Worm (Caenorhabditis elegans) whole organism, midembryonic: Measurements from ENCODE around the gene arf-5.
A peak's percentile ranks its signal among the peaks of the same experiment; 100 is the strongest.

Source experiments
- T22C8.4 ChIP-seq: fragments of 200-800 bp; sonication (Bioruptor generic); IDR thresholded peaks from 2 replicates; pipeline ENCODE4 v1.3.6; 2022; ENCODE audit warnings: missing genetic modification characterization, missing compliant biosample characterization
- cog-1 ChIP-seq: sonication (generic microtip); optimal IDR thresholded peaks from 2 replicates; lab custom pipeline; 2016; ENCODE audit warnings: missing genetic modification characterization, missing compliant biosample characterization
- flt-1 ChIP-seq: fragments of 200-800 bp; sonication (Bioruptor generic); IDR thresholded peaks from 2 replicates; pipeline ENCODE4 v1.3.6; 2022; ENCODE audit warnings: missing genetic modification characterization, missing compliant biosample characterization
- klf-2 ChIP-seq: fragments of 200-800 bp; sonication (Bioruptor generic); conservative IDR thresholded peaks from 2 replicates; pipeline ENCODE4 v1.3.6; 2022; ENCODE audit warnings: missing genetic modification reagents, missing genetic modification characterization, missing compliant biosample characterization
- med-1 ChIP-seq: sonication (generic microtip); optimal IDR thresholded peaks from 2 replicates; lab custom pipeline; 2017; ENCODE audit warnings: missing genetic modification characterization, mild to moderate bottlenecking, missing compliant biosample characterization, antibody characterized with exemption, missing genetic modification reagents; ENCODE audit not compliant: insufficient read depth
- ref-1 ChIP-seq: fragments of 200-800 bp; sonication (Bioruptor generic); conservative IDR thresholded peaks from 2 replicates; pipeline ENCODE4 v1.3.6; 2022; ENCODE audit warnings: missing genetic modification reagents, missing genetic modification characterization, missing compliant biosample characterization
- tab-1 ChIP-seq: fragments of 200-800 bp; sonication (Bioruptor generic); IDR thresholded peaks from 2 replicates; pipeline ENCODE4 v1.3.6; 2022; ENCODE audit warnings: missing genetic modification characterization, missing compliant biosample characterization
- ztf-23 ChIP-seq: fragments of 200-800 bp; sonication (Bioruptor generic); IDR thresholded peaks from 2 replicates; pipeline ENCODE4 v1.3.6; 2022; ENCODE audit warnings: missing genetic modification reagents, missing genetic modification characterization, missing compliant biosample characterization
- ztf-29 ChIP-seq: fragments of 200-800 bp; sonication (Bioruptor generic); IDR thresholded peaks from 2 replicates; pipeline ENCODE4 v1.3.6; 2022; ENCODE audit warnings: missing genetic modification reagents, missing genetic modification characterization, missing compliant biosample characterization

arf-5 gene

DNA sequence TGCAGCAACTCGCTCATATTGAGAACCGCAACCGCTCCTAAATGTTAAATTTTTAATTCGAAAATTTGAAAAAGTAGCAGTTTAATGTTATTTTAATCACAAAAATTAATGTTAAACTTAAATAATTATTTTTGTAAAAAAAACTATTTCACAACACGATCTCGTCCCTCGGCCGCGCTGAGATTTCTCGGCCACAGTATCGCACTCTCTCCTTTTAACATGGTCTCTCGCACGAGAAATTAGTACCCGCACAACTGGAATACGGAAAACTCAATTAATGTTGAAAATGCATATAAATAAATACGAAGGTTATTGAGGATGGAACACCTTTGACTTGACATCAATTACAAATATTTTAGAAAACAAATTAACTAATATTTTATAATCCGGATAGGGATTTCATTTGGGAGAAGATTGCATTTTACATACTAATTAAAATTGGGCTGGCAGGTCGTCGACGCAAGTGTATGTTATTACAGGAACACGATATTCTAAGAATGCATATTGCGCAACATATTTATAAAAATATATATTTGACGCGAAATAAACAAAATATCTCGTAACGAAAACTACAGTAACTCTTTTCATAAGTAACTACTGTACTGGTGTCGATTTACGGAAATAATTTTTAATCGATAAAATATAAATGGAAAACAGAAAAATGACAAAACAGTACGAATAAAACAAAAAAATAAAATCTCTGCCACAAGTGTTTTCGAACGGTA, 37.6 kb downstream of the arf-5 start, which contains the start of gene dnc-4:
TSS of gene dnc-4 (minus strand) at position 37 of the 725 bp plus-strand sequence.
- TF ChIP-seq med-1 (GFP tag; lab: Kevin White, UChicago) = no peak
- 0 out of 2 replicates have a peak, but pooled peaks have one; percentile 24 for TF ChIP-seq ztf-23 (GFP tag; lab: Robert Waterston, UW)

DNA sequence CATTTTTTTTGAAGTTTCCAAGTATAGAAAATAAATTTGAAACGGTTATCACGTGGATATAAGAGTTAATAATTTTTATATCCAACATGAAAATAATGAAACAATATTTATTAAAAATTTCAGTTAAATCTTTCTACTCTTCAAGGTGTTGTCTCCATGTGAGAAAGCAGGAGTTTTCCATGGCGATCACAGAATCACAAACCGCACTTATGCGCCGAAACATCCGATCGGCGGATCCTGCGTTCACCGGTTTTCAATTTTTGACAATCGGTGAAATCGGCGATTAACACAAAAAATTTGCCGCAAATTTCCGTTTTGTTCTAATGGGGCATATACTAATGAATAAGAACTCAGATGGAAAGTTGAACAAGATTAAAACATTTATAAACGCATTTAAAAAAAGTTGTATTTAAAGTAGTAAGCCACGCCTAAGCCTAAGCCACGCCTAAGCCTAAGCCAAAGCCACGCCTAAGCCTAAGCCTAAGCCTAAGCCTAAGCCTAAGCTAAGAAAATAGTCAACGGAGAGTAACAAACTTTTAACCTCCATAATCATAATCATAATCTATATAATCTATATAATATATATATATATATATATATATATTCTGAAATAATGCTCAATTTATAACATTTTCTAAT, 39.8 kb downstream of the arf-5 start, which contains the start of gene C26B2.2:
TSS of gene C26B2.2 (minus strand) at position 88 of the 639 bp plus-strand sequence.
- TF ChIP-seq tab-1 (GFP tag; lab: Robert Waterston, UW) (no peak), klf-2 (GFP tag; lab: Robert Waterston, UW) (no peak), ztf-29 (no peak), T22C8.4 (GFP tag; lab: Robert Waterston, UW) (no peak), med-1 (GFP tag; lab: Kevin White, UChicago) (no peak), flt-1 (GFP tag; lab: Robert Waterston, UW) (no peak), ztf-23 (GFP tag; lab: Robert Waterston, UW) (no peak), ref-1 (GFP tag; lab: Robert Waterston, UW) (no peak), cog-1 (tag; lab: Kevin White, UChicago) (no peak)

DNA sequence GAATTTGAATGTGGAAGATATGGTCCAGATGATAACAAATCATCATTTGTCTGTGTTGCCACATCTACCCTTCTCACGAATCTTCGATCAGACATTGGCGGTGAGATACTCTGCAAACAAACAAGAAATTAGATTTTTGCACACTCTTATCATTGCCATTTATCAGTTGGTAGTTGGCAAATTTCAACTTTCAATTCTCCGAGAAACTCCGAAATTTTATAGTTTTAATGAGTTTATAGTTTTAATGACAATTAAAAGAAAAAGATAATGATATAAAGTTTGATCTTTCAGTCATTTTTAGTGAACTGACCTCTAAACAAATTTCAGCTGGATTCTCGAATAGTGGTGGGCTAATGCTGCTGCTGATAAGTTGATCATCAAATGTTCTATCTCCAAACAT, 41.5 kb downstream of the arf-5 start:
- TF ChIP-seq ztf-23 (GFP tag; lab: Robert Waterston, UW) (no peak), ztf-29 (no peak), cog-1 (tag; lab: Kevin White, UChicago) (no peak), ref-1 (GFP tag; lab: Robert Waterston, UW) (no peak), flt-1 (GFP tag; lab: Robert Waterston, UW) (no peak), med-1 (GFP tag; lab: Kevin White, UChicago) (no peak), T22C8.4 (GFP tag; lab: Robert Waterston, UW) (no peak)

DNA sequence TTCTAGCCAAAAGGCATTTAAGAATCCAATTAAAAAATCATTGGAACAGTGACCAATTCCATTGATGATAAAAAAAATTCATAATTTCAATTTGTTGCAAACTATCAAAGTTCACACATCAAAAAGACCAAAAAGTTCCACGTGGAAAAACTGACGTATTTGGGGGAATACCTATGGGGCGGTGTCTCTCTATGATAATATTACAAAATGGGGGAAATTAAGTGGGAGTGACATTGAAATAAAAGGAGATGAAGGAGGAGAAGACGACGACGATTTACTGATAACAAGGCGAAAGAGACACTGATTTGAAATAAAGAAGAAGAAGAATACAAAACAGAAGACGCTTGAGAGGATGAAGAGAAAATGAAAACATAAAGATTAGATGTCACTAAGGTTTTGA, 44.0 kb downstream of the arf-5 start:
- TF ChIP-seq ztf-29 (no peak), klf-2 (GFP tag; lab: Robert Waterston, UW) (no peak), ztf-23 (GFP tag; lab: Robert Waterston, UW) (no peak), tab-1 (GFP tag; lab: Robert Waterston, UW) (no peak), cog-1 (tag; lab: Kevin White, UChicago) (no peak), med-1 (GFP tag; lab: Kevin White, UChicago) (no peak), flt-1 (GFP tag; lab: Robert Waterston, UW) (no peak), T22C8.4 (GFP tag; lab: Robert Waterston, UW) (no peak), ref-1 (GFP tag; lab: Robert Waterston, UW) (no peak)

DNA sequence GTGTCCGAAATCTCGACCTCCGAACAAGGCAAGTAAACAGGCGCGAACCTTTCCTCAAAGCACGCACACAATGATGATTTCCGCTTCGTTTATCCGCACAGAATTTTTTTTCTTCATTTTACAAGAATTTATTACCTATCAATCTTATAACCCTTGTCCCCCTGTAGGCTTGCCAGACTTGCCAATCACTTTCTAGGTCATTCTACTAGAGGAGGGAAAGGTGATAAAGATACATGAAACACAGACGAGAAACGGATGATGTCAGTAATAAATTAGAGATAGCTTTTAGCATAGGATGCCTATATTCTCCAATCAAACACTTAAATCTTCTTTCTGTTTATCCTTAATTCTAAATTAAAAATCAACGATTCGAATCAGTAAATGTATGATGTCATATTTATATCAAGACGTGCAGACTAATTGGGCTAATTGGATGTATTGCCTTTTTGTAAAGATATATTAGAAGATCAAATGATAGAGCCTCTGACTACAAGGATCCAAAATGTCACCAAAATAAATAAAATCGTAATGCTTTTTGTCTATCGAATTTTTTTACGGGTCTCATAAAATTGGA, 45.1 kb downstream of the arf-5 start:
- TF ChIP-seq tab-1 (GFP tag; lab: Robert Waterston, UW) (no peak), T22C8.4 (GFP tag; lab: Robert Waterston, UW) (no peak)

DNA sequence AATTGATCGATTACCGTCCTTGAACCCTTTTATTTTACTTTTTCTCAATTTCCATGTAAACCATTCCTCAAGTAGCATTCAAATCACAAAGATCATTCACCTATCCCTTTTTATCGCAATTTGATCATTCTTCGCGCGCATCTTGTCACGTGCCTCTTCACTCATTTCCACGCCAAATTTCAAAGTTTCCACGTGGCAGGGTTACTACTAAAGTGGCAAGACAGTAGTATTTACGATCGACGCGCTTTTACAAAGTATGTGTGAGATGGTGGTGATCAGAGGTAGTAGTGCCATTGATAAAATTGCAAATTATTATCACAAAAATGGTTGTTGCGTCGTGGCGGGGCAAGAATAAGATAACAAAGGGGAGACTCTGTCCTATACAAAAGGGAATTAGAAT, 46.0 kb downstream of the arf-5 start:
- TF ChIP-seq ztf-29 = no peak
- no peak for TF ChIP-seq ztf-23 (GFP tag; lab: Robert Waterston, UW)
- TF ChIP-seq tab-1 (GFP tag; lab: Robert Waterston, UW) = no peak
- TF ChIP-seq T22C8.4 (GFP tag; lab: Robert Waterston, UW) = no peak
- no peak for TF ChIP-seq flt-1 (GFP tag; lab: Robert Waterston, UW)
- TF ChIP-seq klf-2 (GFP tag; lab: Robert Waterston, UW) = no peak
- no peak for TF ChIP-seq cog-1 (tag; lab: Kevin White, UChicago)

DNA sequence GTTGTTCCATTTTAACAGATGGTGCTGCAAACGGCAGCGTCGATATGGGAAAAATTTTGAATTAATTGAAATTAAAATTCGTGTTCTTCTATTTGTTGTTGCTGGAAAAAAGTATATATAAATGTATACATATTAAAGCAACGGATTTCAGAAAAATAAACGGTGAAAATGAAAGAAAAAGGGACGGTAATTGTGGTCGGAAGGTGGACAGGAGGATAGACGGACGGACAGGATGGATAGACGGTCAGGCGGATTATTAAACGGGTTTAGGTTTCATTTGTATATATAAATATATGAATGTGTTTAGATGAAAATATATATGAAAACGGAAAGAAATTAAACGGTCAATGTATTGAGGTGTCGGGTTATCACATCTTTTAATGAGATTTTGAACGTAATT, 47.1 kb downstream of the arf-5 start, which contains the start of gene nhr-31:
TSS of gene nhr-31 (minus strand) at position 101 of the 400 bp plus-strand sequence.
- no peak for TF ChIP-seq med-1 (GFP tag; lab: Kevin White, UChicago)
- no peak for TF ChIP-seq ztf-29
- no peak for TF ChIP-seq klf-2 (GFP tag; lab: Robert Waterston, UW)
- TF ChIP-seq flt-1 (GFP tag; lab: Robert Waterston, UW) = no peak
- TF ChIP-seq ref-1 (GFP tag; lab: Robert Waterston, UW) = no peak
- no peak for TF ChIP-seq cog-1 (tag; lab: Kevin White, UChicago)
- no peak for TF ChIP-seq ztf-23 (GFP tag; lab: Robert Waterston, UW)
- no peak for TF ChIP-seq tab-1 (GFP tag; lab: Robert Waterston, UW)
- TF ChIP-seq T22C8.4 (GFP tag; lab: Robert Waterston, UW) = no peak

DNA sequence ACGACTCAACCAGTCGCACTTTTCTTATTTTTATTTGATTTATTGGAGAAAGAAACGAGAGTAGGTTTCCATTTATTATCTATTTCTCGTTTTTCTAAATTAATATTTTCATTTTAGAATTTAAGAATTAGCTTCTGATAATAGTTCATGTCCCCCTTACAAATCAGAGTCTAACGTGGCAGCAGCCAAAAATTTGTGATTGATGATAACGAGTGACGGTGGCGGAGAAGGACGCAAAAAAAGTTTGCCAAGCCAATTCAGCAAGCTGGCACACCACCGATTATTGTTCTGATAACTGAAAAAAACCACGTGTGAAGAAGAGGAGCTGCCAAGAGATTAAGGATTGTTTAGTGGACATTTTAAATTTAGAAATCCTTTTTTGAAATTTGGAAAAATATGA, 47.8 kb downstream of the arf-5 start:
- TF ChIP-seq ref-1 (GFP tag; lab: Robert Waterston, UW) (no peak), med-1 (GFP tag; lab: Kevin White, UChicago) (no peak), flt-1 (GFP tag; lab: Robert Waterston, UW) (no peak), ztf-29 (no peak), ztf-23 (GFP tag; lab: Robert Waterston, UW) (no peak), T22C8.4 (GFP tag; lab: Robert Waterston, UW) (no peak), tab-1 (GFP tag; lab: Robert Waterston, UW) (no peak), klf-2 (GFP tag; lab: Robert Waterston, UW) (no peak)
